Worm (Caenorhabditis elegans): Measurements from ENCODE around the gene K10G6.9.

ce11 chrII:3935098-3935497, 37.0 kb upstream of the K10G6.9 start:
- no peak for TF ChIP-seq dmd-4 (tag; optimal IDR thresholded peaks at IDR 0.05; ENCODE audit: borderline replicate concordance)
- TF ChIP-seq unc-42 (tag; optimal IDR thresholded peaks at IDR 0.05): no peak
- TF ChIP-seq hlh-15 (tag; optimal IDR thresholded peaks at IDR 0.05): no peak
- TF ChIP-seq sox-4 (tag; optimal IDR thresholded peaks at IDR 0.05): no peak
- no peak for TF ChIP-seq zip-5 (tag; optimal IDR thresholded peaks at IDR 0.05)
- no peak for TF ChIP-seq pag-3 (tag; optimal IDR thresholded peaks at IDR 0.05; ENCODE audit: borderline replicate concordance)
- TF ChIP-seq odd-2 (tag; optimal IDR thresholded peaks at IDR 0.05): no peak
- TF ChIP-seq pqm-1 (tag; optimal IDR thresholded peaks at IDR 0.05): no peak
- no peak for TF ChIP-seq fkh-10 (GFP tag; optimal IDR thresholded peaks at IDR 0.05)
- TF ChIP-seq ceh-9 (tag; optimal IDR thresholded peaks at IDR 0.05): no peak
- no peak for TF ChIP-seq ama-1 (optimal IDR thresholded peaks at IDR 0.05)
- no peak for TF ChIP-seq ref-2 (tag; optimal IDR thresholded peaks at IDR 0.05)
- no peak for TF ChIP-seq pha-4 (tag; optimal IDR thresholded peaks at IDR 0.05)
